Fruit fly (Drosophila melanogaster): Measurements from ENCODE around the gene VhaPPA1-2.

DNA sequence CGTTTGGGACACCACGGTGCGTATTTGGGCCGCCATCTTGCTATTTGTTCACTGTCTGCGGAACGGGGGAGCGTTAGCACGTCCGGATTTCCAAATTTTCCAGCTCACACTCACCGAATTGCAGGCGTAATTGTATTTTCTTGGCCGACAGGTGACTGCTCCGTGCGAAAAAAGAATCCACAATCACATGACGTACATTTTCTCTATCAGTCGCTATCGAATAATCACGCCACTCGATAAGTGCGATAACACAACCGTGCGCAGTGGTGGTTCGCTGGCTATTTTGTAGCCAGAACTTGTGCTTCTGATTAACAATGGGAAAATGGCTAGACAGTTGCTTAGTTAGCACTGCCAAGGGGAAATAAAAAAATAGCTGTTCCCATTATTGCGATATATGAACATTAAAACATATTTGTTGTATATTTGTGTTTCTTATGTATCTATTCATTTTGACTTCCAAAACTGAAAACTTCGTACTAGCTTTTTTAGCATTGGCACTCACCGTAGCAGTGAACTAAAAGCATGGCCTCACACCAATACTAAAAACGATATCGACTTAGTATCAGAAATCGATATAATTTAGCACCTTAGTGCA is 3.9 kb upstream of the VhaPPA1-2 start, which contains the start of gene VhaPPA1-1:
- peak; percentile 56 for TF ChIP-seq Mnt (GFP tag; optimal IDR thresholded peaks at IDR 0.05)
- TF ChIP-seq tj (GFP tag; optimal IDR thresholded peaks at IDR 0.05) = peak; percentile 19
- no peak for TF ChIP-seq CG12768 (GFP tag; optimal IDR thresholded peaks at IDR 0.05)
- TF ChIP-seq CG11617 (GFP tag; optimal IDR thresholded peaks at IDR 0.05) = no peak
- no peak for TF ChIP-seq toe (GFP tag; optimal IDR thresholded peaks at IDR 0.05)
- no peak for TF ChIP-seq kay (GFP tag; ENCODE audit: borderline replicate concordance)
- TF ChIP-seq CG7045 (GFP tag; optimal IDR thresholded peaks at IDR 0.05) = no peak
- no peak for TF ChIP-seq cnc (optimal IDR thresholded peaks at IDR 0.05)
- TF ChIP-seq Hr96 (GFP tag; optimal IDR thresholded peaks at IDR 0.05) = peak; percentile 50
- TF ChIP-seq pad (GFP tag; optimal IDR thresholded peaks at IDR 0.05) = peak; percentile 20
- TF ChIP-seq Crg-1 (GFP tag; optimal IDR thresholded peaks at IDR 0.05) = no peak
- peak; percentile 9 for TF ChIP-seq CG14711 (tag; optimal IDR thresholded peaks at IDR 0.05)
- TF ChIP-seq CG7101 (tag; optimal IDR thresholded peaks at IDR 0.05) = no peak

Data from whole organism, adult.